Worm (Caenorhabditis elegans) whole organism, L4/young adult: ENCODE results near the gene T23G7.2.

Experiments used
- dao-5 ChIP-seq: sonication (generic microtip); optimal IDR thresholded peaks from 2 replicates; lab custom pipeline; 2016; ENCODE audit warnings: missing genotype, missing genetic modification characterization, moderate library complexity, missing compliant biosample characterization
- him-1 ChIP-seq: sonication (generic microtip); optimal IDR thresholded peaks from 2 replicates; lab custom pipeline; 2016; ENCODE audit warnings: missing genotype, missing genetic modification reagents, missing genetic modification characterization, missing compliant biosample characterization

DNA sequence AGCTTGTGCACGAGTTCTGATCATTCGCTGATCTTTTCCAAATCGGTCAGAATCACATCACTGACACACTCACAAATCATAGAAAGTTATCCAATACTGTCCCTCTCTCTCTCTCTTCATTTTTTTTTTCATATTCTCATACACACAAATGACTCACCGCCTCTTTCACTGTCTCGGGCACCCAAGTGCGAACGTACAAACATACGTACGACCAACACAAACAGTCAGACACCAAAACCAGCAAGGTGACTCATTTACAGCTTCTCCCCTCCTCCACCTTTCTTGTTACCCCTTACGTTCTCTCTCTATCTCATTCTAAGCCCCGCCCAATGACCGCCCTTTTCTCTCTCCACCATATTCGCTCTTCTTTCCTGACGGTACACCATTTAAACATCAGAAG lies 45.8 kb downstream of the T23G7.2 start:
- TF ChIP-seq him-1 (tag; lab: Kevin White, UChicago) (no peak), dao-5 (no peak)
